Worm (Caenorhabditis elegans) whole organism, mixed stage, embryonic: ENCODE measurements around the gene B0302.2.

Source experiments
- blmp-1 ChIP-seq: fragments of 150-350 bp; optimal IDR thresholded peaks from 2 replicates; lab custom pipeline; 2014; ENCODE audit warnings: missing biosample characterization, missing genetic modification characterization
- ceh-83 ChIP-seq: fragments of 200-800 bp; sonication (Bioruptor generic); optimal IDR thresholded peaks from 2 replicates; lab custom pipeline; 2018; ENCODE audit warnings: mild to moderate bottlenecking, missing genetic modification characterization, missing compliant biosample characterization
- mep-1 ChIP-seq: fragments of 150-350 bp; optimal IDR thresholded peaks from 2 replicates; lab custom pipeline; 2017; ENCODE audit warnings: missing biosample characterization, missing genetic modification reagents, missing genetic modification characterization, inconsistent platforms

- TF ChIP-seq blmp-1 (tag; lab: Kevin White, UChicago) = no peak
- no peak for TF ChIP-seq ceh-83 (GFP tag; lab: Kevin White, UChicago)
- TF ChIP-seq mep-1 (tag; lab: Kevin White, UChicago) = no peak
These were observed 37.9 kb upstream of the B0302.2 start for ce11 chrX:17140447-17140846.
